Worm (Caenorhabditis elegans) whole organism, young adult: Measurements from ENCODE around the gene clec-157.

Source experiments
- C06A6.2 ChIP-seq: fragments of 200-800 bp; sonication (Bioruptor generic); conservative IDR thresholded peaks from 2 replicates; pipeline ENCODE4 v1.3.6; 2022; ENCODE audit warnings: missing genetic modification characterization, missing compliant biosample characterization
- ZK185.1 ChIP-seq: sonication (generic microtip); optimal IDR thresholded peaks from 2 replicates; lab custom pipeline; 2016; ENCODE audit warnings: mild to moderate bottlenecking, missing genetic modification characterization, missing compliant biosample characterization; ENCODE audit not compliant: poor library complexity, severe bottlenecking
- cebp-1 ChIP-seq, 2 experiments: fragments of 200-800 bp in 1 of 2; sonication (Bioruptor generic) in 1 of 2; sonication (generic microtip) in 1 of 2; IDR thresholded peaks in 1 of 2; optimal IDR thresholded peaks in 1 of 2; 2 replicates each; pipeline versions ENCODE4 v1.3.6 to Lab custom; 2017 to 2022; ENCODE audit warnings: missing compliant biosample characterization in 2 of 2, missing genetic modification characterization in 2 of 2, mild to moderate bottlenecking in 1 of 2, missing genetic modification reagents in 1 of 2, moderate library complexity in 1 of 2
- ets-4 ChIP-seq: fragments of 200-800 bp; sonication (Bioruptor generic); optimal IDR thresholded peaks from 2 replicates; lab custom pipeline; 2018; ENCODE audit warnings: mild to moderate bottlenecking, missing genetic modification characterization, missing compliant biosample characterization
- lin-54 ChIP-seq: fragments of 200-800 bp; sonication (Bioruptor generic); optimal IDR thresholded peaks from 2 replicates; lab custom pipeline; 2018; ENCODE audit warnings: mild to moderate bottlenecking, missing genetic modification characterization, missing compliant biosample characterization
- lir-1 ChIP-seq: fragments of 200-800 bp; sonication (Bioruptor generic); conservative IDR thresholded peaks from 2 replicates; pipeline ENCODE4 v1.3.6; 2022; ENCODE audit warnings: missing genetic modification reagents, missing genetic modification characterization, missing compliant biosample characterization
- nfya-1 ChIP-seq: sonication (generic microtip); optimal IDR thresholded peaks from 2 replicates; lab custom pipeline; 2017; ENCODE audit warnings: antibody characterized with exemption, missing compliant biosample characterization, missing genetic modification characterization, borderline replicate concordance; ENCODE audit not compliant: insufficient read depth
- nhr-90 ChIP-seq: sonication (generic microtip); optimal IDR thresholded peaks from 2 replicates; lab custom pipeline; 2016; ENCODE audit warnings: missing genotype, mild to moderate bottlenecking, missing genetic modification characterization, missing compliant biosample characterization
- ztf-22 ChIP-seq: fragments of 200-800 bp; sonication (Bioruptor generic); optimal IDR thresholded peaks from 2 replicates; lab custom pipeline; 2018; ENCODE audit warnings: mild to moderate bottlenecking, missing genetic modification characterization, moderate library complexity, missing compliant biosample characterization

- TF ChIP-seq lin-54 (GFP tag; lab: Kevin White, UChicago): no peak
- TF ChIP-seq cebp-1 (GFP tag; IDR thresholded peaks at IDR 0.05; lab: Robert Waterston, UW): no peak
- no peak for TF ChIP-seq cebp-1 (tag; optimal IDR thresholded peaks at IDR 0.05; lab: Kevin White, UChicago)
- no peak for TF ChIP-seq nfya-1 (tag; lab: Kevin White, UChicago)
- no peak for TF ChIP-seq ztf-22
- no peak for TF ChIP-seq C06A6.2 (GFP tag; lab: Robert Waterston, UW)
- no peak for TF ChIP-seq ZK185.1
- no peak for TF ChIP-seq nhr-90 (tag; lab: Kevin White, UChicago)
- no peak for TF ChIP-seq ets-4 (GFP tag; lab: Kevin White, UChicago)
- no peak for TF ChIP-seq lir-1 (GFP tag; lab: Robert Waterston, UW)
These were observed 37.9 kb downstream of the clec-157 start for ce11 chrIII:4806345-4806744.
